Worm (Caenorhabditis elegans): ENCODE data around the gene gst-16.

DNA sequence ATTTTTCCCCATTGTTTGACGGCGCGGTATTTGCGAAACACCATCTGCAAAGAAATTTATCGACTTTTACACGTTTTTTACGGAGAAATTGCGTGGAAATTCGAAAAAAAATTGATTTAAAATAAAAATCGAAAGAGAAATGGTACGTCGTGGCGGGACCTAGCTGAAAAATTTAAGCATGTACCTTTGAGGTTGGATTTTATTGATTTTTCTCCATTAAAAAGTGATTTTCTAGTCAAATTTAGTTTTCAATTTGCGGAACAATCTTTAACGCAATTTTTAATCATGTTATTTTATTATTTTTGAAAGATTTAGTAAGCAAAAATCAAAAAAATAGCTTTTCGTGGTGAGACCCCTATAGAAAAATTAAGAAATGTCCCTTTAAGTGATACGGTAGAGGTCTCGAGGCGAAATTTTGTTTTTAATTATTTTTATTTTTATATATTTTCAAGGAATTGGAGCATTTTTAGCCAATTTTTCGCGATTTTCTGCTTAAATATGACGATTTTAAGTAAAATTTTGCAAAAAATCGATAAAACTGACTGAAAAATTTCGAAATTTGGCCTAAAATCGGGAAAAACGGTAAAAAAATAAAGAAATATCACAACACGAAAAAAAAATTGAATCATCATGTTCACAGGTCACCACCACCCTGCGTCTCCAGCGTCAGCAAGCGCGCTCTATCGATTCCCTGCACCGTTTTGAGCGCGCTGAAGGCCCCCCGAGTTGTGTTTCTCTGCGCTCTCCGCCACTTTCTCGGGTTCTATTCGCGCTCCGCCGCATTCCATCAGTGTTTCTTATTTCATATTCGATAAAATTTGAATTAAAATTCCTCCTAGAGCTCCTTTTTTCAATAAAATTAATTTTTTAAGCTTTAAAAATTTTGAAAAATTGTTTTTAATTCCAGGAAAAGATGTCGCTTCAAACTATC, 49.0 kb downstream of the gst-16 start, which contains the start of the genes mrpl-37 and lin-38:
- TF ChIP-seq ama-1 (optimal IDR thresholded peaks at IDR 0.05) (no peak), aly-1 (tag; optimal IDR thresholded peaks at IDR 0.05) (no peak), pes-1 (GFP tag; IDR thresholded peaks at IDR 0.05) (no peak), hnd-1 (tag; optimal IDR thresholded peaks at IDR 0.05) (no peak)

Measured in whole organism, early embryonic.